Fruit fly (Drosophila melanogaster) whole organism, embryonic: Measurements from ENCODE around the gene OtopLc.

Experiments
- Awh ChIP-seq: fragments of 200-800 bp; sonication (Bioruptor generic); IDR thresholded peaks from 2 replicates; pipeline ENCODE4, ENCODE4 v1.3.6; 2022; ENCODE audit warnings: missing biosample characterization, missing genetic modification characterization
- CG11247 ChIP-seq: fragments of 200-800 bp; sonication (Bioruptor generic); IDR thresholded peaks from 2 replicates; pipeline ENCODE4 v1.3.6; 2022; ENCODE audit warnings: missing biosample characterization, missing genetic modification characterization
- CG11723 ChIP-seq: fragments of 200-800 bp; sonication (Bioruptor generic); optimal IDR thresholded peaks from 2 replicates; lab custom pipeline; 2017; ENCODE audit warnings: missing biosample characterization, mild to moderate bottlenecking, missing genetic modification characterization
- CG12236 ChIP-seq: fragments of 200-800 bp; sonication (Bioruptor generic); optimal IDR thresholded peaks from 2 replicates; lab custom pipeline; 2016; ENCODE audit warnings: missing biosample characterization, missing genetic modification characterization
- CG13775 ChIP-seq: fragments of 200-800 bp; sonication (Bioruptor generic); optimal IDR thresholded peaks from 3 replicates; lab custom pipeline; 2017; ENCODE audit warnings: missing biosample characterization, mild to moderate bottlenecking, missing genetic modification characterization
- CG15514 ChIP-seq: fragments of 200-800 bp; sonication (Bioruptor generic); optimal IDR thresholded peaks from 3 replicates; lab custom pipeline; 2017; ENCODE audit warnings: missing biosample characterization, missing genetic modification characterization, mild to moderate bottlenecking, moderate library complexity, missing genetic modification reagents
- CG1602 ChIP-seq: fragments of 200-800 bp; sonication (Bioruptor generic); optimal IDR thresholded peaks from 3 replicates; lab custom pipeline; 2016; ENCODE audit warnings: missing biosample characterization, missing genetic modification characterization
- CG17328 ChIP-seq: fragments of 200-800 bp; sonication (Bioruptor generic); IDR thresholded peaks from 2 replicates; pipeline ENCODE4 v1.3.6; 2022; ENCODE audit warnings: missing biosample characterization, missing genetic modification characterization
- CG17612 ChIP-seq: fragments of 200-800 bp; sonication (Bioruptor generic); IDR thresholded peaks from 2 replicates; pipeline ENCODE4 v1.3.6; 2022; ENCODE audit warnings: missing biosample characterization, missing genetic modification characterization
- CG17802 ChIP-seq: fragments of 200-800 bp; sonication (Bioruptor generic); optimal IDR thresholded peaks from 2 replicates; lab custom pipeline; 2018; ENCODE audit warnings: missing biosample characterization, mild to moderate bottlenecking, missing genetic modification characterization, moderate library complexity
- CG1832 ChIP-seq: fragments of 200-800 bp; sonication (Bioruptor generic); optimal IDR thresholded peaks from 2 replicates; lab custom pipeline; 2017; ENCODE audit warnings: missing biosample characterization, mild to moderate bottlenecking, missing genetic modification characterization, inconsistent platforms
- CG30403 ChIP-seq: fragments of 200-800 bp; sonication (Bioruptor generic); optimal IDR thresholded peaks from 3 replicates; lab custom pipeline; 2016; ENCODE audit warnings: missing biosample characterization, missing genetic modification characterization
- CG3281 ChIP-seq: fragments of 200-800 bp; sonication (Bioruptor generic); optimal IDR thresholded peaks from 3 replicates; lab custom pipeline; 2017; ENCODE audit warnings: missing biosample characterization, mild to moderate bottlenecking, missing genetic modification characterization
- CG3407 ChIP-seq: fragments of 200-800 bp; sonication (Bioruptor generic); optimal IDR thresholded peaks from 2 replicates; lab custom pipeline; 2018; ENCODE audit warnings: missing biosample characterization, mild to moderate bottlenecking, missing genetic modification characterization
- CG6254 ChIP-seq: fragments of 200-800 bp; sonication (Bioruptor generic); optimal IDR thresholded peaks from 3 replicates; lab custom pipeline; 2017; ENCODE audit warnings: mild to moderate bottlenecking, missing biosample characterization, missing genetic modification reagents, missing genetic modification characterization
- CG6654 ChIP-seq: fragments of 200-800 bp; sonication (Bioruptor generic); optimal IDR thresholded peaks from 2 replicates; lab custom pipeline; 2017; ENCODE audit warnings: missing biosample characterization, mild to moderate bottlenecking, missing genetic modification characterization
- CG7745 ChIP-seq: fragments of 200-800 bp; sonication (Bioruptor generic); optimal IDR thresholded peaks from 2 replicates; lab custom pipeline; 2018; ENCODE audit warnings: missing biosample characterization, mild to moderate bottlenecking, missing genetic modification characterization, moderate library complexity
- CG7839 ChIP-seq: fragments of 200-800 bp; sonication (Bioruptor generic); optimal IDR thresholded peaks from 3 replicates; lab custom pipeline; 2018; ENCODE audit warnings: missing biosample characterization, mild to moderate bottlenecking, missing genetic modification characterization, moderate library complexity
- CoRest ChIP-seq: fragments of 200-800 bp; sonication (Bioruptor generic); optimal IDR thresholded peaks from 3 replicates; lab custom pipeline; 2018; ENCODE audit warnings: missing biosample characterization, mild to moderate bottlenecking, missing genetic modification characterization, moderate library complexity
- H2.0 ChIP-seq: fragments of 200-800 bp; sonication (Bioruptor generic); IDR thresholded peaks from 2 replicates; pipeline ENCODE4 v1.3.6; 2022; ENCODE audit warnings: missing biosample characterization, missing genetic modification characterization
- HHEX ChIP-seq: fragments of 200-800 bp; sonication (Bioruptor generic); optimal IDR thresholded peaks from 3 replicates; lab custom pipeline; 2017; ENCODE audit warnings: missing biosample characterization, mild to moderate bottlenecking, missing genetic modification characterization, missing genetic modification reagents
- HLH54F ChIP-seq: fragments of 200-800 bp; sonication (Bioruptor generic); optimal IDR thresholded peaks from 3 replicates; lab custom pipeline; 2016; ENCODE audit warnings: missing biosample characterization, missing genetic modification characterization
- HmgD ChIP-seq: fragments of 200-800 bp; sonication (Bioruptor generic); optimal IDR thresholded peaks from 3 replicates; lab custom pipeline; 2016; ENCODE audit warnings: missing biosample characterization, missing genetic modification characterization
- Hsf ChIP-seq: fragments of 200-800 bp; sonication (Bioruptor generic); optimal IDR thresholded peaks from 3 replicates; lab custom pipeline; 2016; ENCODE audit warnings: missing biosample characterization, missing genetic modification characterization
- Lhr ChIP-seq: fragments of 200-800 bp; sonication (Bioruptor generic); optimal IDR thresholded peaks from 3 replicates; lab custom pipeline; 2017; ENCODE audit warnings: mild to moderate bottlenecking, missing biosample characterization, missing genetic modification reagents, missing genetic modification characterization
- Max ChIP-seq: fragments of 200-800 bp; sonication (Bioruptor generic); optimal IDR thresholded peaks from 2 replicates; lab custom pipeline; 2016; ENCODE audit warnings: missing biosample characterization, mild to moderate bottlenecking, missing genetic modification characterization
- Mrtf ChIP-seq: fragments of 200-800 bp; sonication (Bioruptor generic); IDR thresholded peaks from 3 replicates; pipeline ENCODE4 v1.3.6; 2022; ENCODE audit warnings: missing biosample characterization, missing genetic modification characterization
- Nf-YB ChIP-seq: fragments of 200-800 bp; sonication (Bioruptor generic); optimal IDR thresholded peaks from 3 replicates; lab custom pipeline; 2019; ENCODE audit warnings: missing biosample characterization, mild to moderate bottlenecking, missing genetic modification characterization, moderate library complexity
- PHDP ChIP-seq: fragments of 200-800 bp; sonication (Bioruptor generic); optimal IDR thresholded peaks from 3 replicates; lab custom pipeline; 2018; ENCODE audit warnings: missing biosample characterization, mild to moderate bottlenecking, missing genetic modification characterization, moderate library complexity
- Side ChIP-seq: fragments of 200-800 bp; sonication (Bioruptor generic); optimal IDR thresholded peaks from 2 replicates; lab custom pipeline; 2016; ENCODE audit warnings: missing biosample characterization, missing genetic modification characterization
- Taf1 ChIP-seq: fragments of 200-800 bp; sonication (Bioruptor generic); IDR thresholded peaks from 2 replicates; pipeline ENCODE4 v1.3.6; 2022; ENCODE audit warnings: missing biosample characterization, missing genetic modification characterization
- ab ChIP-seq: fragments of 200-800 bp; sonication (Bioruptor generic); optimal IDR thresholded peaks from 2 replicates; lab custom pipeline; 2016; ENCODE audit warnings: missing biosample characterization, missing genetic modification characterization
- ac ChIP-seq: fragments of 200-800 bp; sonication (Bioruptor generic); optimal IDR thresholded peaks from 3 replicates; lab custom pipeline; 2017; ENCODE audit warnings: missing biosample characterization, mild to moderate bottlenecking, missing genetic modification characterization
- ap ChIP-seq: fragments of 200-800 bp; sonication (Bioruptor generic); IDR thresholded peaks from 2 replicates; pipeline ENCODE4 v1.3.6; 2022; ENCODE audit warnings: missing biosample characterization, missing genetic modification characterization
- az2 ChIP-seq: fragments of 200-800 bp; sonication (Bioruptor generic); optimal IDR thresholded peaks from 3 replicates; lab custom pipeline; 2016; ENCODE audit warnings: missing biosample characterization, missing genetic modification characterization
- crol ChIP-seq: fragments of 200-800 bp; sonication (Bioruptor generic); IDR thresholded peaks from 2 replicates; pipeline ENCODE4 v1.3.6; 2022; ENCODE audit warnings: missing biosample characterization, missing genetic modification characterization
- da ChIP-seq: fragments of 200-800 bp; sonication (Bioruptor generic); optimal IDR thresholded peaks from 2 replicates; lab custom pipeline; 2016; ENCODE audit warnings: missing biosample characterization, missing genetic modification characterization
- en ChIP-seq: fragments of 200-800 bp; sonication (Bioruptor generic); optimal IDR thresholded peaks from 2 replicates; lab custom pipeline; 2016; ENCODE audit warnings: missing biosample characterization, missing genetic modification characterization
- gsb-n ChIP-seq: fragments of 200-800 bp; sonication (Bioruptor generic); optimal IDR thresholded peaks from 3 replicates; lab custom pipeline; 2018; ENCODE audit warnings: missing biosample characterization, mild to moderate bottlenecking, missing genetic modification characterization
- lbe ChIP-seq: fragments of 200-800 bp; sonication (Bioruptor generic); optimal IDR thresholded peaks from 2 replicates; lab custom pipeline; 2016; ENCODE audit warnings: missing biosample characterization, mild to moderate bottlenecking, missing genetic modification characterization
- luna ChIP-seq: fragments of 200-800 bp; sonication (Bioruptor generic); optimal IDR thresholded peaks from 2 replicates; lab custom pipeline; 2016; ENCODE audit warnings: missing biosample characterization, missing genetic modification characterization
- mirr ChIP-seq: fragments of 200-800 bp; sonication (Bioruptor generic); optimal IDR thresholded peaks from 3 replicates; lab custom pipeline; 2018; ENCODE audit warnings: missing biosample characterization, mild to moderate bottlenecking, missing genetic modification characterization
- nerfin-1 ChIP-seq: fragments of 200-800 bp; sonication (Bioruptor generic); optimal IDR thresholded peaks from 3 replicates; lab custom pipeline; 2019; ENCODE audit warnings: missing biosample characterization, mild to moderate bottlenecking, missing genetic modification characterization, moderate library complexity
- pnt ChIP-seq: fragments of 200-800 bp; sonication (Bioruptor generic); optimal IDR thresholded peaks from 3 replicates; lab custom pipeline; 2016; ENCODE audit warnings: missing biosample characterization, missing genetic modification characterization
- shn ChIP-seq: fragments of 200-800 bp; sonication (Bioruptor generic); optimal IDR thresholded peaks from 3 replicates; lab custom pipeline; 2016; ENCODE audit warnings: missing biosample characterization, missing genetic modification characterization
- sima ChIP-seq: fragments of 200-800 bp; sonication (Bioruptor generic); optimal IDR thresholded peaks from 2 replicates; lab custom pipeline; 2016; ENCODE audit warnings: missing biosample characterization, missing genetic modification characterization
- slp2 ChIP-seq: fragments of 200-800 bp; sonication (Bioruptor generic); optimal IDR thresholded peaks from 2 replicates; lab custom pipeline; 2016; ENCODE audit warnings: missing biosample characterization, missing genetic modification characterization
- sob ChIP-seq: fragments of 200-800 bp; sonication (Bioruptor generic); IDR thresholded peaks from 2 replicates; pipeline ENCODE4 v1.3.6; 2022; ENCODE audit warnings: missing biosample characterization, missing genetic modification characterization
- tup ChIP-seq: fragments of 200-800 bp; sonication (Bioruptor generic); optimal IDR thresholded peaks from 2 replicates; lab custom pipeline; 2016; ENCODE audit warnings: missing biosample characterization, mild to moderate bottlenecking, missing genetic modification characterization, moderate library complexity
- tx ChIP-seq: fragments of 200-800 bp; sonication (Bioruptor generic); optimal IDR thresholded peaks from 2 replicates; lab custom pipeline; 2016; ENCODE audit warnings: missing biosample characterization, missing genetic modification characterization
- unc-4 ChIP-seq: fragments of 200-800 bp; sonication (Bioruptor generic); IDR thresholded peaks from 2 replicates; pipeline ENCODE4 v1.3.6; 2022; ENCODE audit warnings: missing biosample characterization, missing genetic modification characterization; ENCODE audit not compliant: partially characterized antibody

OtopLc gene

dm6 chrX:5705899-5706312 is 43.2 kb upstream of the OtopLc start (continued):
- TF ChIP-seq sob (GFP tag; lab: Robert Waterston, UW) (peak; percentile 92), az2 (GFP tag; lab: Kevin White, UChicago) (peak; percentile 59), CG7839 (peak; percentile 90), Nf-YB (GFP tag; lab: Kevin White, UChicago) (peak; percentile 38), sima (GFP tag; lab: Kevin White, UChicago) (no peak), nerfin-1 (tag; lab: Kevin White, UChicago) (peak; percentile 62), CG15514 (peak; percentile 85), CG11247 (GFP tag; lab: Robert Waterston, UW) (peak; percentile 92), tx (GFP tag; lab: Kevin White, UChicago) (peak; percentile 46), CG3281 (peak; percentile 88), Max (GFP tag; lab: Kevin White, UChicago) (peak; percentile 73), en (GFP tag; lab: Kevin White, UChicago) (no peak), Side (GFP tag; lab: Kevin White, UChicago) (peak; percentile 53), CG17328 (peak; percentile 77), mirr (GFP tag; lab: Kevin White, UChicago) (peak; percentile 21), gsb-n (tag; lab: Kevin White, UChicago) (peak; percentile 58), Hsf (peak; percentile 68), CG17612 (GFP tag; lab: Robert Waterston, UW) (peak; percentile 86), Awh (GFP tag; lab: Robert Waterston, UW) (peak; percentile 93), CG30403 (GFP tag; lab: Kevin White, UChicago) (peak; percentile 83), Mrtf (GFP tag; lab: Robert Waterston, UW) (peak; percentile 86), da (GFP tag; lab: Kevin White, UChicago) (no peak), ac (GFP tag; lab: Kevin White, UChicago) (no peak), ab (GFP tag; lab: Kevin White, UChicago) (no peak), lbe (GFP tag; lab: Kevin White, UChicago) (no peak), CoRest (peak; percentile 82), CG7745 (tag; lab: Kevin White, UChicago) (no peak), CG3407 (GFP tag; lab: Kevin White, UChicago) (peak; percentile 56), CG13775 (GFP tag; lab: Kevin White, UChicago) (peak; percentile 60), shn (GFP tag; lab: Kevin White, UChicago) (peak; percentile 62), CG1602 (peak; percentile 66), H2.0 (peak; percentile 80), CG12236 (GFP tag; lab: Kevin White, UChicago) (no peak), CG11723 (GFP tag; lab: Kevin White, UChicago) (peak; percentile 37), CG17802 (tag; lab: Kevin White, UChicago) (peak; percentile 22), HHEX (GFP tag; lab: Kevin White, UChicago) (peak; percentile 87), pnt (GFP tag; lab: Kevin White, UChicago) (peak; percentile 71), PHDP (peak; percentile 81), tup (GFP tag; lab: Kevin White, UChicago) (peak; percentile 65), HmgD (GFP tag; lab: Kevin White, UChicago) (no peak), CG6254 (GFP tag; lab: Kevin White, UChicago) (peak; percentile 61), luna (peak; percentile 17), crol (GFP tag; lab: Robert Waterston, UW) (peak; percentile 79), unc-4 (GFP tag; lab: Robert Waterston, UW) (no peak), slp2 (peak; percentile 37), CG1832 (no peak), CG6654 (GFP tag; lab: Kevin White, UChicago) (peak; percentile 22), Taf1 (peak; percentile 88), ap (GFP tag; lab: Robert Waterston, UW) (peak; percentile 80), HLH54F (peak; percentile 43), Lhr (no peak)
